Fruit fly (Drosophila melanogaster) whole organism, embryonic: ENCODE results near the gene CG42323.

Experiments used
- Atf6 ChIP-seq: fragments of 200-800 bp; sonication (Bioruptor generic); IDR thresholded peaks from 2 replicates; pipeline ENCODE4 v1.3.6; 2022; ENCODE audit warnings: missing biosample characterization, missing genetic modification characterization
- B-H2 ChIP-seq: fragments of 200-800 bp; sonication (Bioruptor generic); optimal IDR thresholded peaks from 2 replicates; lab custom pipeline; 2018; ENCODE audit warnings: missing biosample characterization, mild to moderate bottlenecking, missing genetic modification characterization
- CG10654 ChIP-seq: fragments of 200-800 bp; sonication (Bioruptor generic); optimal IDR thresholded peaks from 2 replicates; lab custom pipeline; 2016; ENCODE audit warnings: missing biosample characterization, missing genetic modification characterization
- CG11093 ChIP-seq: fragments of 200-800 bp; sonication (Bioruptor generic); IDR thresholded peaks from 3 replicates; pipeline ENCODE4 v1.3.6; 2022; ENCODE audit warnings: missing biosample characterization, missing genetic modification characterization
- CG11456 ChIP-seq: fragments of 200-800 bp; sonication (Bioruptor generic); IDR thresholded peaks from 3 replicates; pipeline ENCODE4 v1.3.6; 2022; ENCODE audit warnings: missing biosample characterization, missing genetic modification characterization
- CG13287 ChIP-seq: fragments of 200-800 bp; sonication (Bioruptor generic); IDR thresholded peaks from 2 replicates; pipeline ENCODE4 v1.3.6; 2022; ENCODE audit warnings: missing biosample characterization, missing genetic modification characterization; ENCODE audit not compliant: partially characterized antibody
- CG14710 ChIP-seq: fragments of 200-800 bp; sonication (Bioruptor generic); optimal IDR thresholded peaks from 3 replicates; lab custom pipeline; 2019; ENCODE audit warnings: missing biosample characterization, mild to moderate bottlenecking, missing genetic modification characterization, moderate library complexity
- CG17829 ChIP-seq: fragments of 200-800 bp; optimal IDR thresholded peaks from 2 replicates; lab custom pipeline; 2019; ENCODE audit warnings: missing biosample characterization, mild to moderate bottlenecking, missing genetic modification characterization, moderate library complexity
- CG2889 ChIP-seq: fragments of 200-800 bp; sonication (Bioruptor generic); IDR thresholded peaks from 3 replicates; pipeline ENCODE4 v1.3.6; 2022; ENCODE audit warnings: missing biosample characterization, missing genetic modification characterization
- CG31388 ChIP-seq: fragments of 200-800 bp; sonication (Bioruptor generic); optimal IDR thresholded peaks from 2 replicates; lab custom pipeline; 2016; ENCODE audit warnings: missing biosample characterization, missing genetic modification characterization
- CG34422 ChIP-seq: fragments of 200-800 bp; sonication (Bioruptor generic); IDR thresholded peaks from 3 replicates; pipeline ENCODE4 v1.3.6; 2022; ENCODE audit warnings: missing biosample characterization, missing genetic modification characterization
- CG3847 ChIP-seq: fragments of 200-800 bp; sonication (Bioruptor generic); IDR thresholded peaks from 2 replicates; pipeline ENCODE4 v1.3.6; 2022; ENCODE audit warnings: missing biosample characterization, missing genetic modification characterization
- CG42726 ChIP-seq: fragments of 200-800 bp; sonication (Bioruptor generic); IDR thresholded peaks from 2 replicates; pipeline ENCODE4 v1.3.6; 2022; ENCODE audit warnings: missing biosample characterization, missing genetic modification characterization; ENCODE audit not compliant: partially characterized antibody
- CG4328 ChIP-seq: fragments of 200-800 bp; sonication (Bioruptor generic); optimal IDR thresholded peaks from 3 replicates; lab custom pipeline; 2017; ENCODE audit warnings: missing biosample characterization, missing genetic modification reagents, missing genetic modification characterization
- CG4617 ChIP-seq: fragments of 200-800 bp; sonication (Bioruptor generic); optimal IDR thresholded peaks from 3 replicates; lab custom pipeline; 2016; ENCODE audit warnings: missing biosample characterization, missing genetic modification characterization, borderline replicate concordance
- CG6765 ChIP-seq: fragments of 200-800 bp; sonication (Bioruptor generic); optimal IDR thresholded peaks from 3 replicates; lab custom pipeline; 2017; ENCODE audit warnings: missing biosample characterization, mild to moderate bottlenecking, missing genetic modification characterization
- CG8944 ChIP-seq: fragments of 200-800 bp; sonication (Bioruptor generic); optimal IDR thresholded peaks from 3 replicates; lab custom pipeline; 2016; ENCODE audit warnings: missing biosample characterization, missing genetic modification characterization
- D ChIP-seq, 2 experiments: fragments of 200-800 bp in 1 of 2; fragments of >200 bp in 1 of 2; sonication (Bioruptor generic) in 1 of 2; optimal IDR thresholded peaks; 2 replicates in 1 of 2; 3 replicates in 1 of 2; lab custom pipeline; 2017; ENCODE audit warnings: mild to moderate bottlenecking in 1 of 2, missing biosample characterization in 1 of 2, missing genetic modification characterization in 1 of 2, missing genetic modification reagents in 1 of 2
- Dp ChIP-seq: fragments of 200-800 bp; sonication (Bioruptor generic); optimal IDR thresholded peaks from 2 replicates; lab custom pipeline; 2018; ENCODE audit warnings: missing biosample characterization, mild to moderate bottlenecking, missing genetic modification characterization, moderate library complexity
- Dref ChIP-seq: fragments of 200-800 bp; sonication (Bioruptor generic); IDR thresholded peaks from 2 replicates; pipeline ENCODE4 v1.3.6; 2022; ENCODE audit warnings: missing biosample characterization, missing genetic modification characterization
- Elba2 ChIP-seq: fragments of 200-800 bp; sonication (Bioruptor generic); optimal IDR thresholded peaks from 3 replicates; lab custom pipeline; 2016; ENCODE audit warnings: missing biosample characterization, missing genetic modification characterization
- Ets97D ChIP-seq: fragments of 200-800 bp; sonication (Bioruptor generic); optimal IDR thresholded peaks from 3 replicates; lab custom pipeline; 2016; ENCODE audit warnings: missing biosample characterization, missing genetic modification characterization
- Fer3 ChIP-seq: fragments of 200-800 bp; sonication (Bioruptor generic); optimal IDR thresholded peaks from 2 replicates; lab custom pipeline; 2018; ENCODE audit warnings: missing biosample characterization, mild to moderate bottlenecking, missing genetic modification characterization, moderate library complexity
- HmgD ChIP-seq: fragments of 200-800 bp; sonication (Bioruptor generic); optimal IDR thresholded peaks from 3 replicates; lab custom pipeline; 2016; ENCODE audit warnings: missing biosample characterization, missing genetic modification characterization
- Lhr ChIP-seq: fragments of 200-800 bp; sonication (Bioruptor generic); optimal IDR thresholded peaks from 3 replicates; lab custom pipeline; 2017; ENCODE audit warnings: mild to moderate bottlenecking, missing biosample characterization, missing genetic modification reagents, missing genetic modification characterization
- Med ChIP-seq: fragments of 200-800 bp; sonication (Bioruptor generic); peaks from one replicate; lab custom pipeline; 2016; ENCODE audit warnings: missing biosample characterization, missing genetic modification characterization, mild to moderate bottlenecking, inconsistent platforms, moderate library complexity
- NK7.1 ChIP-seq: fragments of 200-800 bp; sonication (Bioruptor generic); optimal IDR thresholded peaks from 3 replicates; lab custom pipeline; 2016; ENCODE audit warnings: missing biosample characterization, missing genetic modification characterization
- PHDP ChIP-seq: fragments of 200-800 bp; sonication (Bioruptor generic); optimal IDR thresholded peaks from 3 replicates; lab custom pipeline; 2018; ENCODE audit warnings: missing biosample characterization, mild to moderate bottlenecking, missing genetic modification characterization, moderate library complexity
- Pdp1 ChIP-seq, 2 experiments: fragments of 200-800 bp; sonication (Bioruptor generic); optimal IDR thresholded peaks; 3 replicates each; lab custom pipeline; 2016; ENCODE audit warnings: missing biosample characterization in 2 of 2, missing genetic modification characterization in 2 of 2, mild to moderate bottlenecking in 1 of 2, moderate library complexity in 1 of 2
- Sry-β ChIP-seq: fragments of 200-800 bp; sonication (Bioruptor generic); optimal IDR thresholded peaks from 2 replicates; lab custom pipeline; 2018; ENCODE audit warnings: missing biosample characterization, mild to moderate bottlenecking, missing genetic modification characterization, moderate library complexity
- Sry-δ ChIP-seq: fragments of 200-800 bp; sonication (Bioruptor generic); optimal IDR thresholded peaks from 2 replicates; lab custom pipeline; 2016; ENCODE audit warnings: missing biosample characterization, missing genetic modification characterization
- YL-1 ChIP-seq: fragments of 200-800 bp; sonication (Bioruptor generic); optimal IDR thresholded peaks from 3 replicates; lab custom pipeline; 2017; ENCODE audit warnings: missing biosample characterization, mild to moderate bottlenecking, missing genetic modification characterization
- amos ChIP-seq: fragments of 200-800 bp; sonication (Bioruptor generic); IDR thresholded peaks from 2 replicates; pipeline ENCODE4 v1.3.6; 2022; ENCODE audit warnings: missing biosample characterization, missing genetic modification characterization; ENCODE audit not compliant: partially characterized antibody
- ase ChIP-seq: fragments of 200-800 bp; sonication (Bioruptor generic); IDR thresholded peaks from 3 replicates; pipeline ENCODE4 v1.3.6; 2022; ENCODE audit warnings: missing biosample characterization, missing genetic modification characterization
- chinmo ChIP-seq: fragments of 200-800 bp; sonication (Bioruptor generic); IDR thresholded peaks from 4 replicates; pipeline ENCODE4 v1.3.6; 2022; ENCODE audit warnings: missing biosample characterization, missing genetic modification characterization; ENCODE audit not compliant: partially characterized antibody
- dimm ChIP-seq: fragments of 200-800 bp; sonication (Bioruptor generic); IDR thresholded peaks from 2 replicates; pipeline ENCODE4 v1.3.6; 2022; ENCODE audit warnings: missing biosample characterization, missing genetic modification characterization
- ftz-f1 ChIP-seq: fragments of 200-800 bp; sonication (Bioruptor generic); optimal IDR thresholded peaks from 2 replicates; lab custom pipeline; 2016; ENCODE audit warnings: missing biosample characterization, missing genetic modification characterization
- gfzf ChIP-seq: fragments of 200-800 bp; sonication (Bioruptor generic); optimal IDR thresholded peaks from 2 replicates; lab custom pipeline; 2016; ENCODE audit warnings: missing biosample characterization, mild to moderate bottlenecking, missing genetic modification characterization, moderate library complexity
- gt ChIP-seq: fragments of 200-800 bp; sonication (Bioruptor generic); IDR thresholded peaks from 2 replicates; pipeline ENCODE4 v1.3.6; 2022; ENCODE audit warnings: missing biosample characterization, missing genetic modification characterization
- luna ChIP-seq: fragments of 200-800 bp; sonication (Bioruptor generic); optimal IDR thresholded peaks from 2 replicates; lab custom pipeline; 2016; ENCODE audit warnings: missing biosample characterization, missing genetic modification characterization
- odd ChIP-seq: fragments of 200-800 bp; sonication (Bioruptor generic); optimal IDR thresholded peaks from 2 replicates; lab custom pipeline; 2017; ENCODE audit warnings: missing biosample characterization, mild to moderate bottlenecking, missing genetic modification characterization
- phol ChIP-seq: fragments of 200-800 bp; sonication (Bioruptor generic); optimal IDR thresholded peaks from 3 replicates; lab custom pipeline; 2018; ENCODE audit warnings: missing biosample characterization, mild to moderate bottlenecking, missing genetic modification characterization, moderate library complexity
- prd ChIP-seq, 3 experiments: fragments of >200 bp in 2 of 3; fragments of 200-800 bp in 1 of 3; sonication (Bioruptor generic) in 1 of 3; optimal IDR thresholded peaks in 2 of 3; IDR thresholded peaks in 1 of 3; 2 replicates in 2 of 3; 3 replicates in 1 of 3; pipeline versions ENCODE4 v1.3.6 to Lab custom; 2017 to 2022; ENCODE audit warnings: missing biosample characterization in 1 of 3, missing genetic modification characterization in 1 of 3
- pros ChIP-seq: fragments of 200-800 bp; sonication (Bioruptor generic); optimal IDR thresholded peaks from 3 replicates; lab custom pipeline; 2019; ENCODE audit warnings: missing biosample characterization, mild to moderate bottlenecking, missing genetic modification characterization, moderate library complexity
- slbo ChIP-seq: fragments of 200-800 bp; sonication (Bioruptor generic); IDR thresholded peaks from 2 replicates; pipeline ENCODE4 v1.3.6; 2022; ENCODE audit warnings: missing biosample characterization, missing genetic modification characterization
- stwl ChIP-seq: fragments of 200-800 bp; sonication (Bioruptor generic); optimal IDR thresholded peaks from 3 replicates; lab custom pipeline; 2018; ENCODE audit warnings: missing biosample characterization, mild to moderate bottlenecking, missing genetic modification characterization, moderate library complexity
- tap ChIP-seq: fragments of 200-800 bp; optimal IDR thresholded peaks from 3 replicates; lab custom pipeline; 2019; ENCODE audit warnings: missing biosample characterization, mild to moderate bottlenecking, missing genetic modification characterization, moderate library complexity
- trem ChIP-seq: fragments of 200-800 bp; optimal IDR thresholded peaks from 3 replicates; lab custom pipeline; 2019; ENCODE audit warnings: missing biosample characterization, mild to moderate bottlenecking, missing genetic modification characterization, moderate library complexity
- unc-4 ChIP-seq: fragments of 200-800 bp; sonication (Bioruptor generic); IDR thresholded peaks from 2 replicates; pipeline ENCODE4 v1.3.6; 2022; ENCODE audit warnings: missing biosample characterization, missing genetic modification characterization; ENCODE audit not compliant: partially characterized antibody

The CG42323 gene

dm6 chrX:18385056-18385455 is 37.2 kb upstream of the CG42323 start, which contains the start of gene betaCOP (continued):
- TF ChIP-seq Ets97D (GFP tag; lab: Kevin White, UChicago) (peak; percentile 68), gt (GFP tag; lab: Robert Waterston, UW) (no peak), CG10654 (GFP tag; lab: Kevin White, UChicago) (no peak), pros (GFP tag; lab: Kevin White, UChicago) (no peak), odd (GFP tag; lab: Kevin White, UChicago) (no peak), gfzf (peak; percentile 96), CG3847 (GFP tag; lab: Robert Waterston, UW) (peak; percentile 45), CG6765 (no peak), CG31388 (no peak), amos (peak; percentile 44; the same call in 1 of the 2 replicates), Lhr (GFP tag; lab: Kevin White, UChicago) (peak; percentile 69), YL-1 (peak; percentile 72), CG8944 (GFP tag; lab: Kevin White, UChicago) (no peak), CG17829 (tag; lab: Kevin White, UChicago) (peak; percentile 29), tap (tag; lab: Kevin White, UChicago) (no peak), CG4328 (GFP tag; lab: Kevin White, UChicago) (no peak), Fer3 (tag; lab: Kevin White, UChicago) (no peak), prd (optimal IDR thresholded peaks at IDR 0.05; lab: Kevin White, UChicago) (no peak), prd (GFP tag; IDR thresholded peaks at IDR 0.05; lab: Robert Waterston, UW) (0 out of 3 replicates have a peak, but pooled peaks have one; percentile 11), CG4617 (GFP tag; lab: Kevin White, UChicago) (peak; percentile 49), Dp (GFP tag; lab: Kevin White, UChicago) (peak; percentile 96), HmgD (GFP tag; lab: Kevin White, UChicago) (peak; percentile 58), slbo (peak; percentile 46), B-H2 (GFP tag; lab: Kevin White, UChicago) (no peak), Pdp1 (GFP tag; optimal IDR thresholded peaks at IDR 0.05; lab: Kevin White, UChicago) (peak in 1 of 2 experiments; percentile 39), trem (tag; lab: Kevin White, UChicago) (peak; percentile 50), CG11093 (GFP tag; lab: Robert Waterston, UW) (no peak), ase (GFP tag; lab: Robert Waterston, UW) (no peak), CG11456 (peak; percentile 54; the same call in 1 of the 3 replicates), dimm (GFP tag; lab: Robert Waterston, UW) (no peak), Atf6 (GFP tag; lab: Robert Waterston, UW) (no peak), Dref (GFP tag; lab: Robert Waterston, UW) (peak; percentile 48), unc-4 (GFP tag; lab: Robert Waterston, UW) (0 out of 2 replicates have a peak, but pooled peaks have one; percentile 16), CG42726 (GFP tag; lab: Robert Waterston, UW) (peak; percentile 44; the same call in 1 of the 2 replicates), Sry-β (GFP tag; lab: Kevin White, UChicago) (no peak), luna (GFP tag; lab: Kevin White, UChicago) (no peak), CG2889 (GFP tag; lab: Robert Waterston, UW) (no peak), CG13287 (GFP tag; lab: Robert Waterston, UW) (peak; percentile 36; the same call in 1 of the 2 replicates), ftz-f1 (GFP tag; lab: Kevin White, UChicago) (peak; percentile 26), PHDP (no peak), D (optimal IDR thresholded peaks at IDR 0.05; lab: Kevin White, UChicago) (no peak), D (GFP tag; optimal IDR thresholded peaks at IDR 0.05; lab: Kevin White, UChicago) (no peak), stwl (tag; lab: Kevin White, UChicago) (peak; percentile 11), Elba2 (peak; percentile 88), phol (tag; lab: Kevin White, UChicago) (peak; percentile 46), CG14710 (tag; lab: Kevin White, UChicago) (peak; percentile 56), NK7.1 (GFP tag; lab: Kevin White, UChicago) (no peak), Sry-δ (GFP tag; lab: Kevin White, UChicago) (peak; percentile 64), Med (peak; percentile 81), chinmo (no peak), CG34422 (GFP tag; lab: Robert Waterston, UW) (0 out of 3 replicates have a peak, but pooled peaks have one; percentile 45)
